Fruit fly (Drosophila melanogaster) Kc167 (cell line): ENCODE measurements around the gene Sidpn.

Source experiments
- Myc ChIP-seq: fragments of >200 bp; optimal IDR thresholded peaks from 2 replicates; lab custom pipeline; 2017; ENCODE audit warnings: missing external identifiers
- Sin3A ChIP-seq: fragments of >200 bp; optimal IDR thresholded peaks from 2 replicates; lab custom pipeline; 2018; ENCODE audit warnings: missing external identifiers
- h ChIP-seq: fragments of >200 bp; optimal IDR thresholded peaks from 3 replicates; lab custom pipeline; 2018; ENCODE audit warnings: missing external identifiers
- insv ChIP-seq: fragments of >200 bp; optimal IDR thresholded peaks from 3 replicates; lab custom pipeline; 2018; ENCODE audit warnings: missing external identifiers
- psq ChIP-seq: fragments of >200 bp; optimal IDR thresholded peaks from 2 replicates; lab custom pipeline; 2017; ENCODE audit warnings: missing external identifiers
- ttk ChIP-seq: sonication (Bioruptor generic); optimal IDR thresholded peaks from 2 replicates; lab custom pipeline; 2017; ENCODE audit warnings: missing external identifiers

Sidpn gene

dm6 chr2L:19027246-19027886, at the start of gene Sidpn:
Sidpn (plus strand) TSS chr2L:19027710.
- no peak for TF ChIP-seq ttk
- no peak for TF ChIP-seq Sin3A
- TF ChIP-seq psq (lab: Kevin White, UChicago), result no peak
- TF ChIP-seq insv (lab: Kevin White, UChicago), result no peak
- no peak for TF ChIP-seq Myc (lab: Kevin White, UChicago)
- no peak for TF ChIP-seq h (lab: Kevin White, UChicago)

DNA sequence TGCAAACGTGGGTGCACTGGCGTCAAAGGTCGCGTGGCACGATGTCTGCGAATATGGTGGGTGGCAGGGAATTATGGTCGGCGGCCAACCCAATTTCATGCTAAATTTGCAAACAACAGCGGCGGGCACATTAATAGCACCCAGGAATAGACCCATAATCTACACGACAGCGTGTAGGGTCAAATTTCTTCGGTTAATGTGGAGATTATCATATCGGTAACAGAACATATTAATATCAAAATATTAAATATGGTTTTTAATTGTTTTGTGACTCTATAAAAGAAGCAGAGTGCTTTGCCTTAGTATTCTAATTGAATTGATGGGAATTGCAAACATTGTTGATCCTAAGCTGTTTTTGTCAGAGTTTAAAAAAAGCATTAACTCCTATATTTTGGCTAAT, 48.6 kb upstream of the Sidpn start:
- no peak for TF ChIP-seq insv (lab: Kevin White, UChicago)
- TF ChIP-seq Myc (lab: Kevin White, UChicago), result no peak
- no peak for TF ChIP-seq Sin3A

- no peak for TF ChIP-seq psq (lab: Kevin White, UChicago)
- no peak for TF ChIP-seq Myc (lab: Kevin White, UChicago)
These were observed 48.1 kb upstream of the Sidpn start for dm6 chr2L:18979407-18979806.

DNA sequence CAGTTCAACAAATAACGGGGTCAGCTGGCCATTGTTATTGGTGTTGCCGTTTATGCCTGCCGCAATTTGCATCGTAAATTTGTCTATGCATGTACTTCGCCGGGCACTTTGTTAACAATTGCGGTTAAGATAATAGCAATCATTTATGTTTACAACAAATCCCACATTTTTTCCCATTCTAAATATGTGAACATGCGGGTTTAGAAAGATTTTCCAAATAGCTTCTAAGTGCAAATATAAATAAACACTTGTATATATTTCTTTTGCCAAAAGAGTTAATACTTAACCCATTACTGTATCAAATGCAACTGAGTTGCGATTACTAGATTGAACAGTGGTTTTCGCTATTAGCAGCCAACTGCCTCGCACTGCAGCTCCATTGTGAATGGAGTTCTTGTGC, 46.5 kb upstream of the Sidpn start:
- TF ChIP-seq Sin3A (no peak), ttk (no peak), Myc (lab: Kevin White, UChicago) (no peak), psq (lab: Kevin White, UChicago) (no peak), insv (lab: Kevin White, UChicago) (no peak), h (lab: Kevin White, UChicago) (no peak)

dm6 chr2L:18981484-18981883, 46.0 kb upstream of the Sidpn start:
- no peak for TF ChIP-seq Myc (lab: Kevin White, UChicago)
- no peak for TF ChIP-seq h (lab: Kevin White, UChicago)
- no peak for TF ChIP-seq ttk
- TF ChIP-seq insv (lab: Kevin White, UChicago), result no peak
- TF ChIP-seq Sin3A, result no peak
- TF ChIP-seq psq (lab: Kevin White, UChicago), result no peak

- no peak for TF ChIP-seq insv (lab: Kevin White, UChicago)
- no peak for TF ChIP-seq Myc (lab: Kevin White, UChicago)
- no peak for TF ChIP-seq psq (lab: Kevin White, UChicago)
- no peak for TF ChIP-seq ttk
- TF ChIP-seq h (lab: Kevin White, UChicago), result no peak
- TF ChIP-seq Sin3A, result no peak
These were observed 45.4 kb upstream of the Sidpn start for dm6 chr2L:18981947-18982579.

dm6 chr2L:18982826-18983758, 44.4 kb upstream of the Sidpn start:
- TF ChIP-seq h (lab: Kevin White, UChicago), result no peak

- TF ChIP-seq ttk (no peak), insv (lab: Kevin White, UChicago) (no peak), psq (lab: Kevin White, UChicago) (no peak), h (lab: Kevin White, UChicago) (no peak), Sin3A (no peak), Myc (lab: Kevin White, UChicago) (no peak)
These were observed 43.4 kb upstream of the Sidpn start for dm6 chr2L:18984158-18984557.

- TF ChIP-seq Myc (lab: Kevin White, UChicago) (no peak), h (lab: Kevin White, UChicago) (no peak), psq (lab: Kevin White, UChicago) (no peak), insv (lab: Kevin White, UChicago) (no peak), Sin3A (no peak), ttk (no peak)
These were observed 42.0 kb upstream of the Sidpn start for dm6 chr2L:18985201-18986124.

DNA sequence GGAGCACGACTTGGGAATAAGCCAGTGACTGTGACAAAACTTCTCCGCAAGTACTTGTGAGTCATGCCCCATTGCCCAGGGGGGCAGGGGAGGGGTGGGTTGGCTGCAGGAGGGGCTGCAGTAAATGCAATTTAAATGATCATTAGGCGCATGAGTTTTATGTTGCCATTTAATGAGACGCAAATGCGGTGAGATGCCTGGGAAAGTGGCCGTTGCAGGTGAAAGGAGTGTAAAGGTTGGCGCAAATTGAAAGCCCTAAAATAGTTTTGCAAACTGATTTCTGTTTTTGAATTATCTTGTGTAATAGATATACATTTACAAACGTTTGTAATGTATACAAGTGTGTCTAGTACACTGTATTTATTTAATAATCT, 41.4 kb upstream of the Sidpn start:
- no peak for TF ChIP-seq Myc (lab: Kevin White, UChicago)
- no peak for TF ChIP-seq Sin3A
- no peak for TF ChIP-seq insv (lab: Kevin White, UChicago)
- TF ChIP-seq psq (lab: Kevin White, UChicago), result no peak
- no peak for TF ChIP-seq h (lab: Kevin White, UChicago)
- peak; percentile 92 for TF ChIP-seq ttk

DNA sequence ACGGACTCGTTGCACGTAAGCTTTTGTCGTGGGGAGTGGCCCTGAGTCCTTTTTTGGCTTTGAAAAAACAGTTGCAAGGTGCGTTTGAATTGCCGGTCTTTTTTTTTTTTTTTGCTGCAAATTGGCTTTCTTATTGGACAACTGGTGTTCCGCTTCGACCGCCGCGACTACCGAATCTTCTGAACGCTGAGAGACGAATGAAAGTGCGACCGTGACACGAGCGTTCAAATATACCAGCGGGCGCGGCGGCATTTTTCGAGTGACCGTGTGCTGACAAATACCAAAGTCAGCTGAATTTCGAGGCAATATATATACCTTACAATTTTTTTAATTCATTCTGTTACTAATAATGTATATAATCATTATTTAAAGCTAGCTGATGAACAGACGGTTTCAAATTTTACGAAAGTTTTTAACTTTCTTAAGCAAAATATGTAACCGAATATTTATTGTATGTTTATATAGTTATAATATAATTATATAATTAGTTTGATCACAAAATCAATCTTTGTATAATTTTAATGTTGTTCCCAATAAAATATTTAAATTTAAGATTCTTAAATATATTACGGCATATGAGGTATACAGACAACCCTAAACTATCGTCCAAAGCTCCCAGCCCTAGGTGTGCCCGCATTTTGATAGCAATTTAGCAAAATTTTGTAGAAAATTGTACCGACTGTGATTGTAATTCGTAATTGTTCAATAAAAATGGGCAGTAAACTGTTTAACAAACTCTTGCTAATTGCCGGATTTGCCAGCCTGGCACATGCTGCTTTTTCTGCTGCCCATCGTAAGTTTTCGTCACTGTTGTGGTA, 40.2 kb upstream of the Sidpn start, which contains the start of the genes Swip-1 and EMC5:
Gene Swip-1 (minus strand): TSS at position 203 of the 818 bp plus-strand sequence.
Gene EMC5 (plus strand): TSS at position 630 of the 818 bp plus-strand sequence.
- TF ChIP-seq insv (lab: Kevin White, UChicago) (no peak), h (lab: Kevin White, UChicago) (no peak), Sin3A (no peak), Myc (lab: Kevin White, UChicago) (no peak), ttk (no peak), psq (lab: Kevin White, UChicago) (no peak)
